Fruit fly (Drosophila melanogaster) whole organism, pupa: ENCODE results near the gene CG16984.

Source experiments
- CG15710 ChIP-seq: fragments of 200-800 bp; sonication (Bioruptor generic); optimal IDR thresholded peaks from 2 replicates; lab custom pipeline; 2018; ENCODE audit warnings: missing biosample characterization, mild to moderate bottlenecking, missing genetic modification characterization, moderate library complexity
- CG34367 ChIP-seq: fragments of 200-800 bp; sonication (Bioruptor generic); optimal IDR thresholded peaks from 2 replicates; lab custom pipeline; 2018; ENCODE audit warnings: missing biosample characterization, mild to moderate bottlenecking, missing genetic modification characterization
- CG9948 ChIP-seq: fragments of 200-800 bp; sonication (Bioruptor generic); optimal IDR thresholded peaks from 2 replicates; lab custom pipeline; 2018; ENCODE audit warnings: missing biosample characterization, mild to moderate bottlenecking, missing genetic modification characterization, moderate library complexity
- D1 ChIP-seq: fragments of 200-800 bp; sonication (Bioruptor generic); optimal IDR thresholded peaks from 2 replicates; lab custom pipeline; 2018; ENCODE audit warnings: missing biosample characterization, mild to moderate bottlenecking, missing genetic modification characterization, moderate library complexity
- EcR ChIP-seq: fragments of 200-800 bp; sonication (Bioruptor generic); optimal IDR thresholded peaks from 3 replicates; lab custom pipeline; 2019; ENCODE audit warnings: missing biosample characterization, missing genetic modification characterization, mild to moderate bottlenecking, moderate library complexity, missing genetic modification reagents
- gl ChIP-seq: fragments of 200-800 bp; sonication (Bioruptor generic); optimal IDR thresholded peaks from 2 replicates; lab custom pipeline; 2018; ENCODE audit warnings: missing biosample characterization, mild to moderate bottlenecking, missing genetic modification characterization
- rn ChIP-seq: fragments of 200-800 bp; sonication (Bioruptor generic); IDR thresholded peaks from 2 replicates; pipeline ENCODE4 v1.3.6; 2022; ENCODE audit warnings: missing biosample characterization, missing genetic modification characterization

dm6 chr3L:2545913-2546312, 49.7 kb upstream of the CG16984 start:
- TF ChIP-seq CG15710 (no peak), gl (no peak), CG34367 (tag; lab: Kevin White, UChicago) (no peak), D1 (tag; lab: Kevin White, UChicago) (no peak), rn (no peak), EcR (GFP tag; lab: Kevin White, UChicago) (no peak), CG9948 (no peak)
